Fruit fly (Drosophila melanogaster) whole organism, embryonic: Measurements from ENCODE around the gene CG10333.

Experiments
- Abd-B ChIP-seq: fragments of 200-800 bp; sonication (Bioruptor generic); optimal IDR thresholded peaks from 2 replicates; lab custom pipeline; 2018; ENCODE audit warnings: missing biosample characterization, mild to moderate bottlenecking, missing genetic modification characterization, moderate library complexity
- BtbVII ChIP-seq: fragments of 200-800 bp; sonication (Bioruptor generic); optimal IDR thresholded peaks from 3 replicates; lab custom pipeline; 2017; ENCODE audit warnings: missing biosample characterization, mild to moderate bottlenecking, missing genetic modification characterization
- CG10147 ChIP-seq: fragments of 200-800 bp; sonication (Bioruptor generic); optimal IDR thresholded peaks from 2 replicates; lab custom pipeline; 2019; ENCODE audit warnings: missing biosample characterization, mild to moderate bottlenecking, missing genetic modification characterization, moderate library complexity
- CG10565 ChIP-seq: fragments of 200-800 bp; sonication (Bioruptor generic); optimal IDR thresholded peaks from 3 replicates; lab custom pipeline; 2016; ENCODE audit warnings: missing biosample characterization, mild to moderate bottlenecking, missing genetic modification characterization
- CG10654 ChIP-seq: fragments of 200-800 bp; sonication (Bioruptor generic); optimal IDR thresholded peaks from 2 replicates; lab custom pipeline; 2016; ENCODE audit warnings: missing biosample characterization, missing genetic modification characterization
- CG12104 ChIP-seq: fragments of 200-800 bp; sonication (Bioruptor generic); optimal IDR thresholded peaks from 3 replicates; lab custom pipeline; 2016; ENCODE audit warnings: missing biosample characterization, missing genetic modification characterization
- CG14050 ChIP-seq: fragments of 200-800 bp; sonication (Bioruptor generic); IDR thresholded peaks from 3 replicates; pipeline ENCODE4 v1.3.6; 2022; ENCODE audit warnings: missing biosample characterization, missing genetic modification characterization
- CG14860 ChIP-seq: fragments of 200-800 bp; sonication (Bioruptor generic); IDR thresholded peaks from 3 replicates; pipeline ENCODE4 v1.3.6; 2022; ENCODE audit warnings: missing biosample characterization, missing genetic modification characterization; ENCODE audit not compliant: partially characterized antibody
- CG18262 ChIP-seq: fragments of 200-800 bp; optimal IDR thresholded peaks from 3 replicates; lab custom pipeline; 2019; ENCODE audit warnings: missing biosample characterization, mild to moderate bottlenecking, missing genetic modification characterization, moderate library complexity
- CG31365 ChIP-seq: fragments of 200-800 bp; sonication (Bioruptor generic); optimal IDR thresholded peaks from 2 replicates; lab custom pipeline; 2018; ENCODE audit warnings: missing biosample characterization, mild to moderate bottlenecking, missing genetic modification characterization
- CG31388 ChIP-seq: fragments of 200-800 bp; sonication (Bioruptor generic); optimal IDR thresholded peaks from 2 replicates; lab custom pipeline; 2016; ENCODE audit warnings: missing biosample characterization, missing genetic modification characterization
- CG32767 ChIP-seq: fragments of 200-800 bp; sonication (Bioruptor generic); IDR thresholded peaks from 2 replicates; pipeline ENCODE4 v1.3.6; 2022; ENCODE audit warnings: missing biosample characterization, missing genetic modification characterization
- CG32772 ChIP-seq: fragments of 200-800 bp; sonication (Bioruptor generic); IDR thresholded peaks from 2 replicates; pipeline ENCODE4 v1.3.6; 2022; ENCODE audit warnings: missing biosample characterization, missing genetic modification characterization
- CG33557 ChIP-seq: fragments of 200-800 bp; sonication (Bioruptor generic); optimal IDR thresholded peaks from 2 replicates; lab custom pipeline; 2019; ENCODE audit warnings: missing biosample characterization, mild to moderate bottlenecking, missing genetic modification characterization, moderate library complexity
- CG4282 ChIP-seq: fragments of 200-800 bp; sonication (Bioruptor generic); optimal IDR thresholded peaks from 2 replicates; lab custom pipeline; 2016; ENCODE audit warnings: missing biosample characterization, missing genetic modification characterization
- CG6175 ChIP-seq: fragments of 200-800 bp; sonication (Bioruptor generic); IDR thresholded peaks from 3 replicates; pipeline ENCODE4 v1.3.6; 2022; ENCODE audit warnings: missing biosample characterization, missing genetic modification characterization
- CG6689 ChIP-seq: fragments of 200-800 bp; sonication (Bioruptor generic); IDR thresholded peaks from 2 replicates; pipeline ENCODE4 v1.3.6; 2022; ENCODE audit warnings: missing biosample characterization, missing genetic modification characterization
- CG8388 ChIP-seq: fragments of 200-800 bp; sonication (Bioruptor generic); optimal IDR thresholded peaks from 2 replicates; lab custom pipeline; 2019; ENCODE audit warnings: missing biosample characterization, mild to moderate bottlenecking, missing genetic modification characterization, moderate library complexity
- CG9437 ChIP-seq: fragments of 200-800 bp; sonication (Bioruptor generic); optimal IDR thresholded peaks from 2 replicates; lab custom pipeline; 2018; ENCODE audit warnings: missing biosample characterization, mild to moderate bottlenecking, missing genetic modification characterization
- CG9932 ChIP-seq: fragments of 200-800 bp; sonication (Bioruptor generic); IDR thresholded peaks from 2 replicates; pipeline ENCODE4 v1.3.6; 2022; ENCODE audit warnings: missing biosample characterization, missing genetic modification characterization
- Chrac-16 ChIP-seq: fragments of 200-800 bp; sonication (Bioruptor generic); optimal IDR thresholded peaks from 3 replicates; lab custom pipeline; 2016; ENCODE audit warnings: missing biosample characterization, missing genetic modification characterization
- CkIIα-i1 ChIP-seq: fragments of 200-800 bp; sonication (Bioruptor generic); IDR thresholded peaks from 2 replicates; pipeline ENCODE4 v1.3.6; 2022; ENCODE audit warnings: missing biosample characterization, missing genetic modification characterization
- CoRest ChIP-seq: fragments of 200-800 bp; sonication (Bioruptor generic); optimal IDR thresholded peaks from 3 replicates; lab custom pipeline; 2018; ENCODE audit warnings: missing biosample characterization, mild to moderate bottlenecking, missing genetic modification characterization, moderate library complexity
- Elba2 ChIP-seq: fragments of 200-800 bp; sonication (Bioruptor generic); optimal IDR thresholded peaks from 3 replicates; lab custom pipeline; 2016; ENCODE audit warnings: missing biosample characterization, missing genetic modification characterization
- Fer2 ChIP-seq: fragments of 200-800 bp; sonication (Bioruptor generic); optimal IDR thresholded peaks from 2 replicates; lab custom pipeline; 2018; ENCODE audit warnings: missing biosample characterization, mild to moderate bottlenecking, missing genetic modification characterization, moderate library complexity
- Gug ChIP-seq: fragments of 200-800 bp; sonication (Bioruptor generic); IDR thresholded peaks from 4 replicates; pipeline ENCODE4 v1.3.6; 2022; ENCODE audit warnings: missing biosample characterization, missing genetic modification characterization
- HmgD ChIP-seq: fragments of 200-800 bp; sonication (Bioruptor generic); optimal IDR thresholded peaks from 3 replicates; lab custom pipeline; 2016; ENCODE audit warnings: missing biosample characterization, missing genetic modification characterization
- Jarid2 ChIP-seq: fragments of 200-800 bp; sonication (Bioruptor generic); optimal IDR thresholded peaks from 3 replicates; lab custom pipeline; 2017; ENCODE audit warnings: mild to moderate bottlenecking, missing biosample characterization, missing genetic modification reagents, missing genetic modification characterization
- MESR4 ChIP-seq: fragments of 200-800 bp; sonication (Bioruptor generic); optimal IDR thresholded peaks from 2 replicates; lab custom pipeline; 2018; ENCODE audit warnings: missing biosample characterization, mild to moderate bottlenecking, missing genetic modification characterization, moderate library complexity
- Max ChIP-seq: fragments of 200-800 bp; sonication (Bioruptor generic); optimal IDR thresholded peaks from 2 replicates; lab custom pipeline; 2016; ENCODE audit warnings: missing biosample characterization, mild to moderate bottlenecking, missing genetic modification characterization
- Nf-YC ChIP-seq: fragments of 200-800 bp; optimal IDR thresholded peaks from 3 replicates; lab custom pipeline; 2019; ENCODE audit warnings: missing biosample characterization, mild to moderate bottlenecking, missing genetic modification characterization, moderate library complexity
- Poxn ChIP-seq: fragments of 200-800 bp; sonication (Bioruptor generic); IDR thresholded peaks from 2 replicates; pipeline ENCODE4 v1.3.6; 2022; ENCODE audit warnings: missing biosample characterization, missing genetic modification characterization
- Vsx1 ChIP-seq: fragments of 200-800 bp; sonication (Bioruptor generic); optimal IDR thresholded peaks from 2 replicates; lab custom pipeline; 2017; ENCODE audit warnings: missing biosample characterization, mild to moderate bottlenecking, missing genetic modification characterization, missing genetic modification reagents
- Xbp1 ChIP-seq: fragments of 200-800 bp; sonication (Bioruptor generic); optimal IDR thresholded peaks from 3 replicates; lab custom pipeline; 2016; ENCODE audit warnings: missing biosample characterization, mild to moderate bottlenecking, missing genetic modification characterization
- az2 ChIP-seq: fragments of 200-800 bp; sonication (Bioruptor generic); optimal IDR thresholded peaks from 3 replicates; lab custom pipeline; 2016; ENCODE audit warnings: missing biosample characterization, missing genetic modification characterization
- caup ChIP-seq: fragments of 200-800 bp; sonication (Bioruptor generic); optimal IDR thresholded peaks from 3 replicates; lab custom pipeline; 2017; ENCODE audit warnings: missing biosample characterization, mild to moderate bottlenecking, missing genetic modification characterization, moderate library complexity; ENCODE audit not compliant: severe bottlenecking
- chn ChIP-seq: fragments of 200-800 bp; sonication (Bioruptor generic); optimal IDR thresholded peaks from 2 replicates; lab custom pipeline; 2016; ENCODE audit warnings: missing biosample characterization, missing genetic modification characterization
- da ChIP-seq: fragments of 200-800 bp; sonication (Bioruptor generic); optimal IDR thresholded peaks from 2 replicates; lab custom pipeline; 2016; ENCODE audit warnings: missing biosample characterization, missing genetic modification characterization
- en ChIP-seq: fragments of 200-800 bp; sonication (Bioruptor generic); optimal IDR thresholded peaks from 2 replicates; lab custom pipeline; 2016; ENCODE audit warnings: missing biosample characterization, missing genetic modification characterization
- fd3F ChIP-seq: fragments of 200-800 bp; sonication (Bioruptor generic); optimal IDR thresholded peaks from 2 replicates; lab custom pipeline; 2018; ENCODE audit warnings: missing biosample characterization, mild to moderate bottlenecking, missing genetic modification characterization, moderate library complexity
- h ChIP-seq: fragments of >200 bp; optimal IDR thresholded peaks from 2 replicates; lab custom pipeline; 2017
- her ChIP-seq: fragments of 200-800 bp; sonication (Bioruptor generic); optimal IDR thresholded peaks from 2 replicates; lab custom pipeline; 2016; ENCODE audit warnings: missing biosample characterization, missing genetic modification characterization
- nau ChIP-seq: fragments of 200-800 bp; sonication (Bioruptor generic); optimal IDR thresholded peaks from 3 replicates; lab custom pipeline; 2017; ENCODE audit warnings: missing biosample characterization, mild to moderate bottlenecking, missing genetic modification characterization, missing genetic modification reagents
- phol ChIP-seq: fragments of 200-800 bp; sonication (Bioruptor generic); optimal IDR thresholded peaks from 3 replicates; lab custom pipeline; 2018; ENCODE audit warnings: missing biosample characterization, mild to moderate bottlenecking, missing genetic modification characterization, moderate library complexity
- pum ChIP-seq: fragments of 200-800 bp; sonication (Bioruptor generic); optimal IDR thresholded peaks from 2 replicates; lab custom pipeline; 2016; ENCODE audit warnings: missing biosample characterization, missing genetic modification characterization
- ranshi ChIP-seq: fragments of 200-800 bp; sonication (Bioruptor generic); IDR thresholded peaks from 2 replicates; pipeline ENCODE4 v1.3.6; 2022; ENCODE audit warnings: missing biosample characterization, missing genetic modification characterization
- salm ChIP-seq: fragments of 200-800 bp; sonication (Bioruptor generic); optimal IDR thresholded peaks from 2 replicates; lab custom pipeline; 2018; ENCODE audit warnings: missing biosample characterization, mild to moderate bottlenecking, missing genetic modification characterization
- sna ChIP-seq: fragments of 200-800 bp; sonication (Bioruptor generic); IDR thresholded peaks from 2 replicates; pipeline ENCODE4 v1.3.6; 2022; ENCODE audit warnings: missing biosample characterization, missing genetic modification characterization; ENCODE audit not compliant: partially characterized antibody
- sr ChIP-seq: fragments of 200-800 bp; sonication (Bioruptor generic); IDR thresholded peaks from 3 replicates; pipeline ENCODE4 v1.3.6; 2022; ENCODE audit warnings: missing biosample characterization, missing genetic modification characterization
- sug ChIP-seq: fragments of 200-800 bp; optimal IDR thresholded peaks from 2 replicates; lab custom pipeline; 2019; ENCODE audit warnings: missing biosample characterization, mild to moderate bottlenecking, missing genetic modification characterization, moderate library complexity
- usp ChIP-seq: fragments of >200 bp; optimal IDR thresholded peaks from 2 replicates; lab custom pipeline; 2017; ENCODE audit warnings: missing biosample characterization, missing genetic modification characterization

CG10333 gene

dm6 chr2L:18604986-18605385 is 1.6 kb upstream of the CG10333 start, which contains the start of gene CG10413 (continued):
- TF ChIP-seq CoRest (tag; lab: Kevin White, UChicago), result peak; percentile 99
- peak; percentile 96 for TF ChIP-seq da
- TF ChIP-seq CG14050 (GFP tag; lab: Robert Waterston, UW), result peak; percentile 96
- TF ChIP-seq chn (GFP tag; lab: Kevin White, UChicago), result peak; percentile 99
- peak; percentile 96 for TF ChIP-seq CG10654
- TF ChIP-seq salm (tag; lab: Kevin White, UChicago), result peak; percentile 97
- peak; percentile 79 for TF ChIP-seq Jarid2 (GFP tag; lab: Kevin White, UChicago)
- TF ChIP-seq Fer2, result peak; percentile 98
- peak; percentile 97 for TF ChIP-seq HmgD
- peak; percentile 98 for TF ChIP-seq Max
- peak; percentile 63; the same call in 1 of the 2 replicates for TF ChIP-seq CkIIα-i1
- peak; percentile 94 for TF ChIP-seq ranshi (GFP tag; lab: Robert Waterston, UW)
- TF ChIP-seq sna (GFP tag; lab: Robert Waterston, UW), result no peak
- peak; percentile 96 for TF ChIP-seq CG12104
- TF ChIP-seq CG10147, result peak; percentile 97
- TF ChIP-seq CG6689 (GFP tag; lab: Robert Waterston, UW), result peak; percentile 98
- peak; percentile 97 for TF ChIP-seq phol (tag; lab: Kevin White, UChicago)
- peak; percentile 97 for TF ChIP-seq CG33557
- TF ChIP-seq fd3F (GFP tag; lab: Kevin White, UChicago), result peak; percentile 98
- peak; percentile 98 for TF ChIP-seq az2 (GFP tag; lab: Kevin White, UChicago)
- TF ChIP-seq CG6175, result peak; percentile 96
- TF ChIP-seq nau (GFP tag; lab: Kevin White, UChicago), result peak; percentile 97
- peak; percentile 83; the same call in 2 of the 3 replicates for TF ChIP-seq sr
- TF ChIP-seq pum (GFP tag; lab: Kevin White, UChicago), result peak; percentile 98
- peak; percentile 86 for TF ChIP-seq CG10565 (GFP tag; lab: Kevin White, UChicago)
- TF ChIP-seq BtbVII, result peak; percentile 98
- peak; percentile 97 for TF ChIP-seq CG8388 (GFP tag; lab: Kevin White, UChicago)
- peak; percentile 93 for TF ChIP-seq Nf-YC
- TF ChIP-seq CG9437 (GFP tag; lab: Kevin White, UChicago), result peak; percentile 90
- TF ChIP-seq CG31388 (GFP tag; lab: Kevin White, UChicago), result peak; percentile 95
- peak; percentile 97 for TF ChIP-seq Gug (GFP tag; lab: Robert Waterston, UW)
- peak; percentile 97 for TF ChIP-seq caup (GFP tag; lab: Kevin White, UChicago)
- TF ChIP-seq CG32767 (GFP tag; lab: Robert Waterston, UW), result peak; percentile 97
- TF ChIP-seq CG4282 (GFP tag; lab: Kevin White, UChicago), result peak; percentile 94
- TF ChIP-seq usp (GFP tag; lab: Kevin White, UChicago), result no peak
- no peak for TF ChIP-seq CG14860 (GFP tag; lab: Robert Waterston, UW)
- TF ChIP-seq Abd-B (GFP tag; lab: Kevin White, UChicago), result peak; percentile 96
- TF ChIP-seq CG31365, result peak; percentile 91
- TF ChIP-seq CG18262 (tag; lab: Kevin White, UChicago), result peak; percentile 98
- peak; percentile 99 for TF ChIP-seq Elba2 (GFP tag; lab: Kevin White, UChicago)
- peak; percentile 99 for TF ChIP-seq Chrac-16 (GFP tag; lab: Kevin White, UChicago)
- TF ChIP-seq sug (tag; lab: Kevin White, UChicago), result peak; percentile 98
- TF ChIP-seq CG32772 (GFP tag; lab: Robert Waterston, UW), result peak; percentile 96
- peak; percentile 97 for TF ChIP-seq en (GFP tag; lab: Kevin White, UChicago)
- peak; percentile 99 for TF ChIP-seq CG9932
- TF ChIP-seq Xbp1 (GFP tag; lab: Kevin White, UChicago), result peak; percentile 99
- peak; percentile 93 for TF ChIP-seq Vsx1
- no peak for TF ChIP-seq h (lab: Kevin White, UChicago)
- TF ChIP-seq Poxn (GFP tag; lab: Robert Waterston, UW), result peak; percentile 95
- peak; percentile 79 for TF ChIP-seq MESR4 (GFP tag; lab: Kevin White, UChicago)
- peak; percentile 96 for TF ChIP-seq her (GFP tag; lab: Kevin White, UChicago)
